Worm (Caenorhabditis elegans) whole organism, midembryonic: ENCODE measurements around the gene srw-67.

Experiments used
- cog-1 ChIP-seq: sonication (generic microtip); optimal IDR thresholded peaks from 2 replicates; lab custom pipeline; 2016; ENCODE audit warnings: missing genetic modification characterization, missing compliant biosample characterization
- med-1 ChIP-seq: sonication (generic microtip); optimal IDR thresholded peaks from 2 replicates; lab custom pipeline; 2017; ENCODE audit warnings: missing genetic modification characterization, mild to moderate bottlenecking, missing compliant biosample characterization, antibody characterized with exemption, missing genetic modification reagents; ENCODE audit not compliant: insufficient read depth
- tab-1 ChIP-seq: fragments of 200-800 bp; sonication (Bioruptor generic); IDR thresholded peaks from 2 replicates; pipeline ENCODE4 v1.3.6; 2022; ENCODE audit warnings: missing genetic modification characterization, missing compliant biosample characterization
- ztf-23 ChIP-seq: fragments of 200-800 bp; sonication (Bioruptor generic); IDR thresholded peaks from 2 replicates; pipeline ENCODE4 v1.3.6; 2022; ENCODE audit warnings: missing genetic modification reagents, missing genetic modification characterization, missing compliant biosample characterization

DNA sequence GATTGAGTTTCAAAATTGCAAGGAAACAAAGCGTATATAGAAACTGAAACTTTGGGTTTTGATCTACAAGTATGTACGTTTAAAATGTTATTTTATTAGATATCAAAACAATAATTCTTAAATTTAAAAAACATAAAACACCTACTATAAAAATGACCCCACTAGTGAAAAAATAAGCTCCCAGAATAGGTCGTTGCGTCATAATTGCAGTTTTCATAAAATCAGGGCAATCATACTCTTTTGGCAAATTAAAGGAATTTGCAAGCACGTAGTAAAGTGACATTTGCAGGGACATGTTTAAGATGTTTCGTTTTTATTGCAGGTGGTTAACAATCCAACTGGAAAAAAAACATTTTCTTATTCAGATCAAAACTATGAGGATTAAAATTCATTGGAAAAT, 8.9 kb upstream of the srw-67 start, which contains the start of gene srt-6:
- no peak for TF ChIP-seq med-1
- TF ChIP-seq cog-1 (tag; lab: Kevin White, UChicago) = no peak
- no peak for TF ChIP-seq ztf-23 (GFP tag; lab: Robert Waterston, UW)
- TF ChIP-seq tab-1 (GFP tag; lab: Robert Waterston, UW) = no peak
